Worm (Caenorhabditis elegans) whole organism, L3 larva: ENCODE results near the gene hphd-1.

Experiments
- ama-1 ChIP-seq: fragments of 150-350 bp; optimal IDR thresholded peaks from 2 replicates; lab custom pipeline; 2018
- egl-27 ChIP-seq: sonication (generic microtip); optimal IDR thresholded peaks from 4 replicates; lab custom pipeline; 2017; ENCODE audit warnings: missing biosample characterization, missing genetic modification reagents, missing genetic modification characterization
- elt-1 ChIP-seq: fragments of 150-350 bp; optimal IDR thresholded peaks from 2 replicates; lab custom pipeline; 2014; ENCODE audit warnings: missing biosample characterization, missing genetic modification characterization
- elt-3 ChIP-seq, 3 experiments: fragments of 150-350 bp in 1 of 3; sonication (generic microtip) in 2 of 3; optimal IDR thresholded peaks; 2 replicates in 2 of 3; 4 replicates in 1 of 3; lab custom pipeline; 2014 to 2017; ENCODE audit warnings: missing biosample characterization in 3 of 3, missing genetic modification characterization in 3 of 3
- jun-1 ChIP-seq: fragments of 150-350 bp; optimal IDR thresholded peaks from 2 replicates; lab custom pipeline; 2014; ENCODE audit warnings: missing biosample characterization, missing genetic modification reagents, missing genetic modification characterization
- lin-15B ChIP-seq: fragments of 150-350 bp; optimal IDR thresholded peaks from 2 replicates; lab custom pipeline; 2014; ENCODE audit warnings: missing biosample characterization, missing genetic modification characterization
- lsy-12 ChIP-seq: sonication (generic microtip); optimal IDR thresholded peaks from 2 replicates; lab custom pipeline; 2016; ENCODE audit warnings: mild to moderate bottlenecking, missing genetic modification characterization, missing compliant biosample characterization
- nhr-23 ChIP-seq: fragments of 150-350 bp; optimal IDR thresholded peaks from 2 replicates; lab custom pipeline; 2014; ENCODE audit warnings: missing biosample characterization, missing genetic modification reagents, missing genetic modification characterization
- nhr-77 ChIP-seq: fragments of 150-350 bp; optimal IDR thresholded peaks from 2 replicates; lab custom pipeline; 2014; ENCODE audit warnings: missing biosample characterization, missing genetic modification characterization
- pqm-1 ChIP-seq: fragments of 150-350 bp; optimal IDR thresholded peaks from 2 replicates; lab custom pipeline; 2017; ENCODE audit warnings: missing biosample characterization, missing genetic modification characterization, inconsistent platforms
- sea-2 ChIP-seq: fragments of 150-350 bp; sonication (generic microtip); optimal IDR thresholded peaks from 4 replicates; lab custom pipeline; 2014; ENCODE audit warnings: missing biosample characterization, missing genetic modification reagents, missing genetic modification characterization
- skn-1 ChIP-seq: fragments of 150-350 bp; optimal IDR thresholded peaks from 2 replicates; lab custom pipeline; 2014; ENCODE audit warnings: missing biosample characterization, missing genetic modification characterization
- unc-62 ChIP-seq: fragments of 150-350 bp; sonication (generic microtip); optimal IDR thresholded peaks from 4 replicates; lab custom pipeline; 2014; ENCODE audit warnings: missing biosample characterization, missing genetic modification reagents, missing genetic modification characterization
- zag-1 ChIP-seq: fragments of 150-350 bp; optimal IDR thresholded peaks from 2 replicates; lab custom pipeline; 2014; ENCODE audit warnings: missing biosample characterization, missing genetic modification characterization

ce11 chrII:12990191-12990590 is 6.2 kb downstream of the hphd-1 start:
- no peak for TF ChIP-seq lsy-12 (tag; lab: Kevin White, UChicago)
- no peak for TF ChIP-seq ama-1 (lab: Kevin White, UChicago)
- TF ChIP-seq lin-15B (tag; lab: Kevin White, UChicago) = no peak
- no peak for TF ChIP-seq elt-1 (tag; lab: Kevin White, UChicago)
- TF ChIP-seq skn-1 (tag; lab: Kevin White, UChicago) = no peak
- no peak for TF ChIP-seq zag-1 (tag; lab: Kevin White, UChicago)
- no peak for TF ChIP-seq sea-2 (GFP tag; lab: Kevin White, UChicago)
- no peak for TF ChIP-seq pqm-1
- TF ChIP-seq egl-27 (tag; lab: Kevin White, UChicago) = no peak
- no peak for TF ChIP-seq jun-1 (tag; lab: Kevin White, UChicago)
- TF ChIP-seq unc-62 (GFP tag; lab: Kevin White, UChicago) = no peak
- TF ChIP-seq nhr-23 = no peak
- TF ChIP-seq nhr-77 (tag; lab: Kevin White, UChicago) = no peak
- TF ChIP-seq elt-3 (tag; optimal IDR thresholded peaks at IDR 0.05; lab: Kevin White, UChicago) = no peak
